Worm (Caenorhabditis elegans) whole organism, L3 larva: Measurements from ENCODE around the gene F54H12.2.
"Not testable (repeated sequence)": the region's sequence is repeated elsewhere in the genome, so short reads cannot be mapped to it uniquely, and the experiment has no call there.

Experiments used
- R02D3.7 ChIP-seq: fragments of 150-350 bp; optimal IDR thresholded peaks from 2 replicates; lab custom pipeline; 2014; ENCODE audit warnings: missing biosample characterization, missing genetic modification characterization
- ZK546.5 ChIP-seq: sonication (generic microtip); optimal IDR thresholded peaks from 2 replicates; lab custom pipeline; 2017; ENCODE audit warnings: missing biosample characterization, missing genetic modification characterization
- aly-2 ChIP-seq: fragments of 150-350 bp; optimal IDR thresholded peaks from 2 replicates; lab custom pipeline; 2014; ENCODE audit warnings: missing biosample characterization, missing genetic modification characterization
- ceh-28 ChIP-seq: fragments of 150-350 bp; optimal IDR thresholded peaks from 2 replicates; lab custom pipeline; 2014; ENCODE audit warnings: missing biosample characterization, missing genetic modification reagents, missing genetic modification characterization
- ceh-82 ChIP-seq: fragments of 150-350 bp; optimal IDR thresholded peaks from 2 replicates; lab custom pipeline; 2014; ENCODE audit warnings: missing biosample characterization, missing genetic modification characterization
- ceh-9 ChIP-seq: sonication (generic microtip); optimal IDR thresholded peaks from 2 replicates; lab custom pipeline; 2018; ENCODE audit warnings: missing biosample characterization, missing genetic modification characterization
- daf-12 ChIP-seq: fragments of 150-350 bp; optimal IDR thresholded peaks from 2 replicates; lab custom pipeline; 2014; ENCODE audit warnings: missing biosample characterization, missing genetic modification reagents, missing genetic modification characterization
- elt-1 ChIP-seq: fragments of 150-350 bp; optimal IDR thresholded peaks from 2 replicates; lab custom pipeline; 2014; ENCODE audit warnings: missing biosample characterization, missing genetic modification characterization
- eor-1 ChIP-seq, 2 experiments: fragments of 150-350 bp; optimal IDR thresholded peaks; 2 replicates each; lab custom pipeline; 2014 to 2018; ENCODE audit warnings: missing biosample characterization in 2 of 2, missing genetic modification characterization in 2 of 2
- fkh-10 ChIP-seq: sonication (generic microtip); optimal IDR thresholded peaks from 2 replicates; lab custom pipeline; 2017; ENCODE audit warnings: missing biosample characterization, missing genetic modification reagents, missing genetic modification characterization
- fkh-2 ChIP-seq: fragments of 150-350 bp; optimal IDR thresholded peaks from 2 replicates; lab custom pipeline; 2014; ENCODE audit warnings: missing biosample characterization, missing genetic modification reagents, missing genetic modification characterization
- hmg-11 ChIP-seq: sonication (generic microtip); optimal IDR thresholded peaks from 2 replicates; lab custom pipeline; 2016; ENCODE audit warnings: missing genetic modification characterization, missing compliant biosample characterization
- lin-15B ChIP-seq: fragments of 150-350 bp; optimal IDR thresholded peaks from 2 replicates; lab custom pipeline; 2014; ENCODE audit warnings: missing biosample characterization, missing genetic modification characterization
- mdl-1 ChIP-seq: fragments of 150-350 bp; optimal IDR thresholded peaks from 2 replicates; lab custom pipeline; 2014; ENCODE audit warnings: missing biosample characterization, missing genetic modification characterization
- mml-1 ChIP-seq: fragments of 150-350 bp; sonication (generic microtip); optimal IDR thresholded peaks from 3 replicates; lab custom pipeline; 2014; ENCODE audit warnings: missing biosample characterization, missing genetic modification characterization
- nfya-1 ChIP-seq: sonication (generic microtip); optimal IDR thresholded peaks from 2 replicates; lab custom pipeline; 2017; ENCODE audit warnings: missing genetic modification characterization, mild to moderate bottlenecking, missing compliant biosample characterization, antibody characterized with exemption, moderate library complexity; ENCODE audit not compliant: insufficient read depth
- nhr-11 ChIP-seq: fragments of 150-350 bp; optimal IDR thresholded peaks from 2 replicates; lab custom pipeline; 2014; ENCODE audit warnings: missing biosample characterization, missing genetic modification characterization
- nhr-12 ChIP-seq: fragments of 150-350 bp; optimal IDR thresholded peaks from 2 replicates; lab custom pipeline; 2014; ENCODE audit warnings: missing biosample characterization, missing genetic modification characterization
- nhr-237 ChIP-seq: fragments of 150-350 bp; optimal IDR thresholded peaks from 2 replicates; lab custom pipeline; 2014; ENCODE audit warnings: missing biosample characterization, missing genetic modification characterization
- nhr-43 ChIP-seq: sonication (generic microtip); optimal IDR thresholded peaks from 2 replicates; lab custom pipeline; 2016; ENCODE audit warnings: mild to moderate bottlenecking, missing genetic modification characterization, missing compliant biosample characterization; ENCODE audit not compliant: poor library complexity, severe bottlenecking
- nhr-67 ChIP-seq: fragments of 150-350 bp; optimal IDR thresholded peaks from 2 replicates; lab custom pipeline; 2014; ENCODE audit warnings: missing biosample characterization, missing genetic modification characterization
- nhr-76 ChIP-seq: fragments of 150-350 bp; sonication (generic microtip); optimal IDR thresholded peaks from 5 replicates; lab custom pipeline; 2014; ENCODE audit warnings: missing biosample characterization, missing genetic modification characterization
- nhr-77 ChIP-seq: fragments of 150-350 bp; optimal IDR thresholded peaks from 2 replicates; lab custom pipeline; 2014; ENCODE audit warnings: missing biosample characterization, missing genetic modification characterization
- pha-4 ChIP-seq: fragments of 150-350 bp; optimal IDR thresholded peaks from 2 replicates; lab custom pipeline; 2014; ENCODE audit warnings: missing biosample characterization, missing genetic modification reagents, missing genetic modification characterization
- pqm-1 ChIP-seq: fragments of 150-350 bp; optimal IDR thresholded peaks from 2 replicates; lab custom pipeline; 2017; ENCODE audit warnings: missing biosample characterization, missing genetic modification characterization, inconsistent platforms
- sea-2 ChIP-seq: fragments of 150-350 bp; sonication (generic microtip); optimal IDR thresholded peaks from 4 replicates; lab custom pipeline; 2014; ENCODE audit warnings: missing biosample characterization, missing genetic modification reagents, missing genetic modification characterization
- skn-1 ChIP-seq: fragments of 150-350 bp; optimal IDR thresholded peaks from 2 replicates; lab custom pipeline; 2014; ENCODE audit warnings: missing biosample characterization, missing genetic modification characterization
- snpc-4 ChIP-seq: fragments of 150-350 bp; optimal IDR thresholded peaks from 2 replicates; lab custom pipeline; 2014; ENCODE audit warnings: missing biosample characterization, missing genetic modification characterization
- tbx-2 ChIP-seq: sonication (generic microtip); optimal IDR thresholded peaks from 2 replicates; lab custom pipeline; 2016; ENCODE audit warnings: mild to moderate bottlenecking, missing genetic modification characterization, missing compliant biosample characterization
- unc-39 ChIP-seq: sonication (generic microtip); optimal IDR thresholded peaks from 4 replicates; lab custom pipeline; 2017; ENCODE audit warnings: missing biosample characterization, missing genetic modification characterization
- unc-62 ChIP-seq: fragments of 150-350 bp; sonication (generic microtip); optimal IDR thresholded peaks from 4 replicates; lab custom pipeline; 2014; ENCODE audit warnings: missing biosample characterization, missing genetic modification reagents, missing genetic modification characterization
- ztf-11 ChIP-seq: fragments of 150-350 bp; optimal IDR thresholded peaks from 2 replicates; lab custom pipeline; 2014; ENCODE audit warnings: missing biosample characterization, missing genetic modification characterization

The F54H12.2 gene

DNA sequence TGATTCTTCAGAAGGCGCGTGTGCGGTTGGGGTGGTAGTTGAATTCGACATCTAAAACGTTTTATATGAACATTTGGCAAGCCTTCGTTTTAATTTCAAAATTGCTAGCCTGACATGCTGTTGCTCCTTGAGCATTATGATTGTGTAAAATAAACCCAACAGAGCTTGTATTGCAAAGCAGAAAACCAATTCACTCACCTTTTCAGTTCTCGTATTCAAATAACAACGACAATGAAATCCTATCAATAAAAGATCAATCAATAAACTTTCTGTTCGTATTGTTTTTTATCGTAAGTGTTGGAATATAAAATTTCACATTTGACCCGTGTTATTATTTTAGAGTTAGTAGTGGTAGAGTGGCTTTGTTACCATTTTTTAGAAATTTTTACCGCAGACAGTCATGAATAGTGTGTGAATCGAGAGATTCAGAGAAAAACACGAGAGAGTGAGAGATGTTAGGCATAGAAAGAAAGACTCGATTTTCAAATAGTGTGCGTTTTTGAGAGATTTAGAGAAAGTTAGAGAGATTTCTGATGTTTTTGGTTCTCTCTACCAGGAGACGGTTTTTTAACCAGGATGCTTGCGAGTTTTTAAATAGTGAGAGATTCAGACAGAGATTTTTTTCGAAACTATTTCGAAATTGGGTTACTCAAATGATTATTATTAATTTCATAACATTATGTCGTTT, 5.3 kb upstream of the F54H12.2 start, which contains the start of gene F54H12.10:
Gene F54H12.10, minus strand, starts transcription at position 51 of the 688 bp plus-strand sequence.
- TF ChIP-seq hmg-11, mml-1, ceh-82 (tag; lab: Kevin White, UChicago): not testable (repeated sequence)

DNA sequence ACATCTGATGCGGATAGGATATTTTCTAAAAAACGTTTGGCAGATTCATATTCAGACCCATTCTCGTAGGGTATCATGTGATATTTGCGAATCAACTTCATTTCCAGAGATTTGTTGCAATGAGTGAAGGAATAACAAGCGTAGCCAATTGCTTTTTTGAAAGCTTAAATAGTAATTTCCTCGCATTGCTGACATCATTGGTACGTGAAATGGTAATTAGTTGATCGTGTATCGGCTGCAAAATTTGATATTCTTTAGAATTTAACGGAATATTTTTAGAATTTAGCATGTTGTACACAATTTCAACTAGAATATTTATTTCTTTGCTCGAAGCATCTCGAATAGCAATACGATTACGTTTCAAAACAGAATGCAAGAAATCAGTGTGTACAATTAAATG, 1.7 kb upstream of the F54H12.2 start, which contains the start of gene F54H12.4:
Gene F54H12.4, minus strand, starts transcription at position 101 of the 400 bp plus-strand sequence.
- not testable (repeated sequence) for TF ChIP-seq pha-4 (tag; lab: Kevin White, UChicago); fkh-10 (GFP tag; lab: Kevin White, UChicago); skn-1 (tag; lab: Kevin White, UChicago)
- TF ChIP-seq, all 47 proteins: peak for 0; not testable (repeated sequence) for 47

DNA sequence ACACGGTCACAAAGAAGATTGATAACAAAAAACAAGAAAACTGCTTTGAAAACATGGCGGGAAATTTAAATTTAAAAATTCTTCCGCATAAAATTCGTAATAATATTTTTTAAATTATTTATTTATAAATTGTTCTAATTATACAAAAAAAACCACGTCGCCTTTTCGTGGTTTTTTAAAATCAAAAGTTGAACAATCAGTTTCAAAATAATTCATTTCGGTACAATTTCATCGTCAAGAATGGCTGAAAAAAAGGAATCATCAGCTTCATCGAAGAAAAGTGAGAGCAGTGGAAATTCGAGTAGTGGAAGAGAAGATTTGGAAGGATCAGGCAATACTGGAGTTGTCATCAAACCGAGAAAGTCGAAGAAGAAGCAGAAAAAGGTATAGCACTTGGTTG, 4.7 kb downstream of the F54H12.2 start, which contains the start of the genes F54H12.8 and F54H12.7:
Gene F54H12.8, minus strand, starts transcription at position 101 of the 400 bp plus-strand sequence.
Gene F54H12.7, plus strand, starts transcription at position 229 of the 400 bp plus-strand sequence.
- TF ChIP-seq ztf-11 (no peak), mml-1 (tag; lab: Kevin White, UChicago) (no peak), daf-12 (tag; lab: Kevin White, UChicago) (no peak), fkh-10 (GFP tag; lab: Kevin White, UChicago) (no peak), aly-2 (tag; lab: Kevin White, UChicago) (no peak), elt-1 (tag; lab: Kevin White, UChicago) (no peak), fkh-2 (tag; lab: Kevin White, UChicago) (no peak), ceh-28 (tag; lab: Kevin White, UChicago) (no peak), nhr-43 (tag; lab: Kevin White, UChicago) (no peak), pha-4 (tag; lab: Kevin White, UChicago) (no peak), nhr-11 (tag; lab: Kevin White, UChicago) (no peak), nhr-67 (tag; lab: Kevin White, UChicago) (no peak), mdl-1 (tag; lab: Kevin White, UChicago) (no peak), nfya-1 (tag; lab: Kevin White, UChicago) (no peak)

DNA sequence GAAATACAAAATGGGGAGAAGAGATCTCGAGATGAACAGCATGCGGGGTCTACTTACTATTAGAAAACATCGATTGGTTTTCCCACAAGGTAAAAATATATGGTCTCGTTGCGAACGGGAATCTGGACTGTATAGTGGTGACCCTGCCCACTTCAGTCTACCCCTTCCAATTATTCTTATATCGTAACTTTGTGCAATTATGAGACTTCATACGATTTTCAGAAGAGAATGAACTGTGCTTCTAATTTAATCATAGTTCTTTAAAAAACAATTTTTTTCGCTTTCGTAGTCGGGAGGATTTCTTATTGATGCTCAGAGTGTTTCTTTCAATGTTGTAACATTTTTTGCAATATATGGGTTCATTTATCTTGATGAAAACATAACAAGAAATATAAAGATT, 7.7 kb downstream of the F54H12.2 start, which contains the start of gene F54H12.5:
Gene F54H12.5, minus strand, starts transcription at position 101 of the 400 bp plus-strand sequence.
- no peak for TF ChIP-seq nhr-77 (tag; lab: Kevin White, UChicago)
- TF ChIP-seq nhr-76 (tag; lab: Kevin White, UChicago) = no peak
- TF ChIP-seq pqm-1 (tag; lab: Kevin White, UChicago) = no peak
- no peak for TF ChIP-seq nhr-43 (tag; lab: Kevin White, UChicago)
- no peak for TF ChIP-seq eor-1 (tag; optimal IDR thresholded peaks at IDR 0.05; lab: Kevin White, UChicago)
- TF ChIP-seq nhr-12 (tag; lab: Kevin White, UChicago) = no peak
- TF ChIP-seq ceh-28 (tag; lab: Kevin White, UChicago) = no peak
- no peak for TF ChIP-seq snpc-4 (tag; lab: Kevin White, UChicago)
- no peak for TF ChIP-seq lin-15B
- no peak for TF ChIP-seq nfya-1 (tag; lab: Kevin White, UChicago)
- no peak for TF ChIP-seq sea-2 (GFP tag; lab: Kevin White, UChicago)
- no peak for TF ChIP-seq mml-1 (tag; lab: Kevin White, UChicago)
- no peak for TF ChIP-seq ceh-82 (tag; lab: Kevin White, UChicago)
- no peak for TF ChIP-seq nhr-237 (tag; lab: Kevin White, UChicago)
- TF ChIP-seq fkh-10 (GFP tag; lab: Kevin White, UChicago) = no peak
- no peak for TF ChIP-seq R02D3.7 (tag; lab: Kevin White, UChicago)
- TF ChIP-seq unc-39 = no peak

DNA sequence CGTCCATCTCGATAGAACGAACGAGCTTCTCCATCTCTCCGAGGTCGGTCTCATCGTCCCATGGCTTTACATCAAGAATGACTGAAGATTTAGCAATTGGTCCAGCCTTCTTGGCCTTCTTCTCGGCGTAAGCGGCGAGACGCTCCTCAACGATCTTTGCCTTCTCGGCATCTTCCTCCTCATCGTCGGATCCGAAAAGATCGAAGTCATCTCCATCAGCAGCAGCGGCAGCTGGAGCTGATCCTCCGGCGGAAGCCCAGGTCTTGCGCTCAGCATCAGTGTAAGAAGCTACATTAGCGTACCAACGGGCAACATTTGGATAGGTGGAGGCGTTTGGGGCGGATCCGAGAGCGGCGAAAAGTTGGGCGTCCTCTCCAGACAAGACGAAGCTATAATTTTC, 8.3 kb downstream of the F54H12.2 start:
- TF ChIP-seq mdl-1 (tag; lab: Kevin White, UChicago) = no peak
- no peak for TF ChIP-seq unc-62 (GFP tag; lab: Kevin White, UChicago)
- no peak for TF ChIP-seq eor-1 (tag; optimal IDR thresholded peaks at IDR 0.05; lab: Kevin White, UChicago)
- TF ChIP-seq nhr-67 (tag; lab: Kevin White, UChicago) = no peak
- no peak for TF ChIP-seq ceh-9 (tag; lab: Kevin White, UChicago)
- no peak for TF ChIP-seq tbx-2 (tag; lab: Kevin White, UChicago)
- no peak for TF ChIP-seq ZK546.5 (tag; lab: Kevin White, UChicago)
